Fruit fly (Drosophila melanogaster): ENCODE results near the gene tadr.

tadr gene

dm6 chr2L:21038723-21039122 lies 36.5 kb upstream of the tadr start (continued):
- TF ChIP-seq CG31365 (tag; optimal IDR thresholded peaks at IDR 0.05) (peak; percentile 21), kah (GFP tag; optimal IDR thresholded peaks at IDR 0.05) (no peak), prd (optimal IDR thresholded peaks at IDR 0.05) (no peak), prd (GFP tag; IDR thresholded peaks at IDR 0.05) (peak; percentile 69), CG8290 (GFP tag; optimal IDR thresholded peaks at IDR 0.05) (peak; percentile 12), CG8290 (tag; optimal IDR thresholded peaks at IDR 0.05) (peak in 1 of 2 experiments; percentile 38), da (GFP tag; optimal IDR thresholded peaks at IDR 0.05) (peak; percentile 4), HHEX (GFP tag; optimal IDR thresholded peaks at IDR 0.05) (peak; percentile 52), z (GFP tag; IDR thresholded peaks at IDR 0.05) (no peak), CG11723 (GFP tag; optimal IDR thresholded peaks at IDR 0.05) (peak; percentile 9), lab (GFP tag; optimal IDR thresholded peaks at IDR 0.05) (peak; percentile 82), run (tag; optimal IDR thresholded peaks at IDR 0.05) (no peak), CG2678 (tag; optimal IDR thresholded peaks at IDR 0.05) (peak; percentile 79), Aef1 (GFP tag; IDR thresholded peaks at IDR 0.05) (peak; percentile 30; the same call in 1 of the 3 replicates), pho (GFP tag; optimal IDR thresholded peaks at IDR 0.05) (peak; percentile 31), cato (GFP tag; optimal IDR thresholded peaks at IDR 0.05; ENCODE audit: borderline replicate concordance) (no peak), hth (optimal IDR thresholded peaks at IDR 0.05) (no peak), ttk (GFP tag; IDR thresholded peaks at IDR 0.05) (peak; percentile 36; the same call in 1 of the 2 replicates), pan (optimal IDR thresholded peaks at IDR 0.05) (no peak), pan (GFP tag; optimal IDR thresholded peaks at IDR 0.05 in 1 of 2, IDR thresholded peaks at IDR 0.05 in 1 of 2) (peak in 1 of 2 experiments; percentile 70), zf30C (GFP tag; optimal IDR thresholded peaks at IDR 0.05) (no peak), schlank (tag; optimal IDR thresholded peaks at IDR 0.05) (peak; percentile 9), cwo (GFP tag; optimal IDR thresholded peaks at IDR 0.05) (peak; percentile 44), Hr78 (GFP tag; optimal IDR thresholded peaks at IDR 0.05) (peak in 1 of 2 experiments; percentile 52), CG16863 (GFP tag; optimal IDR thresholded peaks at IDR 0.05) (peak; percentile 21), CG7372 (GFP tag; IDR thresholded peaks at IDR 0.05) (peak; percentile 36; the same call in 1 of the 2 replicates), gfzf (GFP tag; optimal IDR thresholded peaks at IDR 0.05) (no peak), disco-r (GFP tag; optimal IDR thresholded peaks at IDR 0.05) (no peak), CG12769 (tag; optimal IDR thresholded peaks at IDR 0.05) (peak; percentile 68), CG10267 (tag; optimal IDR thresholded peaks at IDR 0.05) (peak; percentile 62), CG34376 (GFP tag; optimal IDR thresholded peaks at IDR 0.05) (no peak), Ptx1 (GFP tag; IDR thresholded peaks at IDR 0.05) (peak; percentile 60), wdn (GFP tag; IDR thresholded peaks at IDR 0.05) (no peak), Fer3 (tag; optimal IDR thresholded peaks at IDR 0.05) (peak; percentile 63), bcd (GFP tag; optimal IDR thresholded peaks at IDR 0.05) (peak; percentile 67), btn (GFP tag; optimal IDR thresholded peaks at IDR 0.05) (no peak), dan (GFP tag; IDR thresholded peaks at IDR 0.05) (no peak), Nf-YC (tag; optimal IDR thresholded peaks at IDR 0.05) (no peak), tx (GFP tag; optimal IDR thresholded peaks at IDR 0.05) (peak; percentile 5), peb (GFP tag; IDR thresholded peaks at IDR 0.05) (no peak), Elba2 (GFP tag; optimal IDR thresholded peaks at IDR 0.05) (no peak), psq (GFP tag; optimal IDR thresholded peaks at IDR 0.05) (no peak), Dip3 (GFP tag; optimal IDR thresholded peaks at IDR 0.05) (peak; percentile 39), CG10979 (tag; optimal IDR thresholded peaks at IDR 0.05) (peak; percentile 69), odd (GFP tag; optimal IDR thresholded peaks at IDR 0.05) (peak; percentile 39), Camta (GFP tag; optimal IDR thresholded peaks at IDR 0.05) (peak; percentile 38), Ssrp (tag; optimal IDR thresholded peaks at IDR 0.05) (peak; percentile 55), MESR4 (GFP tag; optimal IDR thresholded peaks at IDR 0.05) (no peak), dpn (GFP tag; optimal IDR thresholded peaks at IDR 0.05) (peak; percentile 64 to 66), grau (tag; optimal IDR thresholded peaks at IDR 0.05) (peak; percentile 38), chn (GFP tag; optimal IDR thresholded peaks at IDR 0.05) (peak; percentile 57), bsh (GFP tag; optimal IDR thresholded peaks at IDR 0.05) (peak in 1 of 2 experiments; percentile 79)

Data from whole organism, embryonic.